Fruit fly (Drosophila melanogaster) whole organism, embryonic: ENCODE results near the gene CG17230.

Experiments used
- ATbp ChIP-seq: fragments of 200-800 bp; sonication (Bioruptor generic); optimal IDR thresholded peaks from 2 replicates; lab custom pipeline; 2017; ENCODE audit warnings: missing biosample characterization, mild to moderate bottlenecking, missing genetic modification characterization, missing genetic modification reagents
- Atf6 ChIP-seq: fragments of 200-800 bp; sonication (Bioruptor generic); IDR thresholded peaks from 2 replicates; pipeline ENCODE4 v1.3.6; 2022; ENCODE audit warnings: missing biosample characterization, missing genetic modification characterization
- B-H2 ChIP-seq: fragments of 200-800 bp; sonication (Bioruptor generic); optimal IDR thresholded peaks from 2 replicates; lab custom pipeline; 2018; ENCODE audit warnings: missing biosample characterization, mild to moderate bottlenecking, missing genetic modification characterization
- CG10267 ChIP-seq: fragments of 200-800 bp; sonication (Bioruptor generic); optimal IDR thresholded peaks from 2 replicates; lab custom pipeline; 2018; ENCODE audit warnings: missing biosample characterization, mild to moderate bottlenecking, missing genetic modification characterization, moderate library complexity
- CG12659 ChIP-seq: fragments of 200-800 bp; sonication (Bioruptor generic); optimal IDR thresholded peaks from 3 replicates; lab custom pipeline; 2017; ENCODE audit warnings: mild to moderate bottlenecking, missing biosample characterization, missing genetic modification reagents, missing genetic modification characterization
- CG13123 ChIP-seq: fragments of 200-800 bp; sonication (Bioruptor generic); optimal IDR thresholded peaks from 2 replicates; lab custom pipeline; 2016; ENCODE audit warnings: missing biosample characterization, missing genetic modification characterization
- CG15514 ChIP-seq: fragments of 200-800 bp; sonication (Bioruptor generic); optimal IDR thresholded peaks from 3 replicates; lab custom pipeline; 2017; ENCODE audit warnings: missing biosample characterization, missing genetic modification characterization, mild to moderate bottlenecking, moderate library complexity, missing genetic modification reagents
- CG17186 ChIP-seq: fragments of 200-800 bp; sonication (Bioruptor generic); optimal IDR thresholded peaks from 3 replicates; lab custom pipeline; 2017; ENCODE audit warnings: missing biosample characterization, missing genetic modification reagents, missing genetic modification characterization
- CG17385 ChIP-seq: fragments of 200-800 bp; sonication (Bioruptor generic); optimal IDR thresholded peaks from 3 replicates; lab custom pipeline; 2018; ENCODE audit warnings: missing biosample characterization, mild to moderate bottlenecking, missing genetic modification characterization
- CG17912 ChIP-seq: fragments of 200-800 bp; sonication (Bioruptor generic); optimal IDR thresholded peaks from 2 replicates; lab custom pipeline; 2018; ENCODE audit warnings: missing biosample characterization, mild to moderate bottlenecking, missing genetic modification characterization
- CG2116 ChIP-seq: fragments of 200-800 bp; sonication (Bioruptor generic); optimal IDR thresholded peaks from 3 replicates; lab custom pipeline; 2018; ENCODE audit warnings: missing biosample characterization, mild to moderate bottlenecking, missing genetic modification characterization
- CG2120 ChIP-seq: fragments of 200-800 bp; sonication (Bioruptor generic); optimal IDR thresholded peaks from 3 replicates; lab custom pipeline; 2016; ENCODE audit warnings: missing biosample characterization, missing genetic modification characterization
- CG5245 ChIP-seq: fragments of 200-800 bp; sonication (Bioruptor generic); optimal IDR thresholded peaks from 3 replicates; lab custom pipeline; 2016; ENCODE audit warnings: missing biosample characterization, missing genetic modification characterization
- CG6854 ChIP-seq: fragments of 200-800 bp; sonication (Bioruptor generic); optimal IDR thresholded peaks from 3 replicates; lab custom pipeline; 2017; ENCODE audit warnings: missing biosample characterization, mild to moderate bottlenecking, missing genetic modification characterization
- Dp ChIP-seq: fragments of 200-800 bp; sonication (Bioruptor generic); optimal IDR thresholded peaks from 2 replicates; lab custom pipeline; 2018; ENCODE audit warnings: missing biosample characterization, mild to moderate bottlenecking, missing genetic modification characterization, moderate library complexity
- E2f2 ChIP-seq: fragments of 200-800 bp; sonication (Bioruptor generic); IDR thresholded peaks from 2 replicates; pipeline ENCODE4 v1.3.6; 2022; ENCODE audit warnings: missing biosample characterization, missing genetic modification characterization
- Fer1 ChIP-seq: fragments of 200-800 bp; sonication (Bioruptor generic); optimal IDR thresholded peaks from 2 replicates; lab custom pipeline; 2017; ENCODE audit warnings: missing biosample characterization, mild to moderate bottlenecking, missing genetic modification characterization
- HLH4C ChIP-seq: fragments of 200-800 bp; sonication (Bioruptor generic); IDR thresholded peaks from 3 replicates; pipeline ENCODE4 v1.3.6; 2022; ENCODE audit warnings: missing biosample characterization, missing genetic modification characterization; ENCODE audit not compliant: partially characterized antibody
- Hand ChIP-seq: fragments of 200-800 bp; sonication (Bioruptor generic); optimal IDR thresholded peaks from 2 replicates; lab custom pipeline; 2017; ENCODE audit warnings: mild to moderate bottlenecking, missing biosample characterization, missing genetic modification reagents, missing genetic modification characterization
- HmgZ ChIP-seq: fragments of 200-800 bp; sonication (Bioruptor generic); optimal IDR thresholded peaks from 2 replicates; lab custom pipeline; 2018; ENCODE audit warnings: missing biosample characterization, mild to moderate bottlenecking, missing genetic modification characterization
- MBD-R2 ChIP-seq: fragments of 200-800 bp; sonication (Bioruptor generic); IDR thresholded peaks from 2 replicates; pipeline ENCODE4 v1.3.6; 2022; ENCODE audit warnings: missing biosample characterization, missing genetic modification characterization
- MESR4 ChIP-seq: fragments of 200-800 bp; sonication (Bioruptor generic); optimal IDR thresholded peaks from 2 replicates; lab custom pipeline; 2018; ENCODE audit warnings: missing biosample characterization, mild to moderate bottlenecking, missing genetic modification characterization, moderate library complexity
- Med ChIP-seq: fragments of 200-800 bp; sonication (Bioruptor generic); peaks from one replicate; lab custom pipeline; 2016; ENCODE audit warnings: missing biosample characterization, missing genetic modification characterization, mild to moderate bottlenecking, inconsistent platforms, moderate library complexity
- TFAM ChIP-seq: fragments of 200-800 bp; sonication (Bioruptor generic); optimal IDR thresholded peaks from 2 replicates; lab custom pipeline; 2017; ENCODE audit warnings: missing biosample characterization, missing genetic modification characterization, inconsistent platforms
- Taf1 ChIP-seq: fragments of 200-800 bp; sonication (Bioruptor generic); IDR thresholded peaks from 2 replicates; pipeline ENCODE4 v1.3.6; 2022; ENCODE audit warnings: missing biosample characterization, missing genetic modification characterization
- YL-1 ChIP-seq: fragments of 200-800 bp; sonication (Bioruptor generic); optimal IDR thresholded peaks from 3 replicates; lab custom pipeline; 2017; ENCODE audit warnings: missing biosample characterization, mild to moderate bottlenecking, missing genetic modification characterization
- amos ChIP-seq: fragments of 200-800 bp; sonication (Bioruptor generic); IDR thresholded peaks from 2 replicates; pipeline ENCODE4 v1.3.6; 2022; ENCODE audit warnings: missing biosample characterization, missing genetic modification characterization; ENCODE audit not compliant: partially characterized antibody
- chinmo ChIP-seq: fragments of 200-800 bp; sonication (Bioruptor generic); IDR thresholded peaks from 4 replicates; pipeline ENCODE4 v1.3.6; 2022; ENCODE audit warnings: missing biosample characterization, missing genetic modification characterization; ENCODE audit not compliant: partially characterized antibody
- chm ChIP-seq: fragments of 200-800 bp; sonication (Bioruptor generic); IDR thresholded peaks from 2 replicates; pipeline ENCODE4 v1.3.6; 2022; ENCODE audit warnings: missing biosample characterization, missing genetic modification characterization
- hbn ChIP-seq: fragments of 200-800 bp; sonication (Bioruptor generic); IDR thresholded peaks from 2 replicates; pipeline ENCODE4 v1.3.6; 2022; ENCODE audit warnings: missing biosample characterization, missing genetic modification characterization; ENCODE audit not compliant: partially characterized antibody
- jing ChIP-seq: fragments of 200-800 bp; sonication (Bioruptor generic); optimal IDR thresholded peaks from 2 replicates; lab custom pipeline; 2018; ENCODE audit warnings: missing biosample characterization, mild to moderate bottlenecking, missing genetic modification characterization
- lilli ChIP-seq: fragments of 200-800 bp; sonication (Bioruptor generic); optimal IDR thresholded peaks from 3 replicates; lab custom pipeline; 2016; ENCODE audit warnings: missing biosample characterization, missing genetic modification characterization
- pfk ChIP-seq: fragments of 200-800 bp; sonication (Bioruptor generic); optimal IDR thresholded peaks from 2 replicates; lab custom pipeline; 2018; ENCODE audit warnings: missing biosample characterization, mild to moderate bottlenecking, missing genetic modification characterization, moderate library complexity
- psq ChIP-seq: fragments of 200-800 bp; sonication (Bioruptor generic); optimal IDR thresholded peaks from 2 replicates; lab custom pipeline; 2017; ENCODE audit warnings: missing biosample characterization, missing genetic modification characterization
- pzg ChIP-seq: fragments of 200-800 bp; sonication (Bioruptor generic); optimal IDR thresholded peaks from 3 replicates; lab custom pipeline; 2018; ENCODE audit warnings: missing biosample characterization, mild to moderate bottlenecking, missing genetic modification characterization, moderate library complexity
- sens-2 ChIP-seq: fragments of 200-800 bp; sonication (Bioruptor generic); IDR thresholded peaks from 2 replicates; pipeline ENCODE4 v1.3.6; 2022; ENCODE audit warnings: missing biosample characterization, missing genetic modification characterization
- sob ChIP-seq: fragments of 200-800 bp; sonication (Bioruptor generic); IDR thresholded peaks from 2 replicates; pipeline ENCODE4 v1.3.6; 2022; ENCODE audit warnings: missing biosample characterization, missing genetic modification characterization
- tna ChIP-seq: fragments of 200-800 bp; sonication (Bioruptor generic); IDR thresholded peaks from 2 replicates; pipeline ENCODE4 v1.3.6; 2022; ENCODE audit warnings: missing biosample characterization, missing genetic modification characterization; ENCODE audit not compliant: partially characterized antibody
- wdn ChIP-seq: fragments of 200-800 bp; sonication (Bioruptor generic); IDR thresholded peaks from 2 replicates; pipeline ENCODE4 v1.3.6; 2022; ENCODE audit warnings: missing biosample characterization, missing genetic modification characterization
- zfh2 ChIP-seq: fragments of 200-800 bp; sonication (Bioruptor generic); optimal IDR thresholded peaks from 2 replicates; lab custom pipeline; 2016; ENCODE audit warnings: missing biosample characterization, missing genetic modification characterization

The CG17230 gene

dm6 chr3R:11421643-11422122 lies 15.9 kb upstream of the CG17230 start, which contains the start of the genes ninaG and Sptz (continued):
- TF ChIP-seq amos (GFP tag; lab: Robert Waterston, UW) (peak; percentile 40), tna (GFP tag; lab: Robert Waterston, UW) (no peak), wdn (GFP tag; lab: Robert Waterston, UW) (peak; percentile 83), chm (peak; percentile 80), zfh2 (GFP tag; lab: Kevin White, UChicago) (peak; percentile 97), CG5245 (GFP tag; lab: Kevin White, UChicago) (peak; percentile 89), jing (GFP tag; lab: Kevin White, UChicago) (peak; percentile 82), TFAM (peak; percentile 61), Hand (GFP tag; lab: Kevin White, UChicago) (peak; percentile 59), CG6854 (GFP tag; lab: Kevin White, UChicago) (peak; percentile 11), CG17186 (GFP tag; lab: Kevin White, UChicago) (peak; percentile 91), CG2116 (GFP tag; lab: Kevin White, UChicago) (peak; percentile 95), Atf6 (GFP tag; lab: Robert Waterston, UW) (peak; percentile 92), pfk (no peak), sens-2 (GFP tag; lab: Robert Waterston, UW) (peak; percentile 85), CG17912 (GFP tag; lab: Kevin White, UChicago) (peak; percentile 4)

dm6 chr3R:11429814-11430213 lies 7.8 kb upstream of the CG17230 start, which contains the start of gene Dtd:
TSS of gene Dtd (plus strand) at chr3R:11430061.
- TF ChIP-seq CG12659 (GFP tag; lab: Kevin White, UChicago) (peak; percentile 24), Dp (GFP tag; lab: Kevin White, UChicago) (peak; percentile 85), chinmo (GFP tag; lab: Robert Waterston, UW) (0 out of 4 replicates have a peak, but pooled peaks have one; percentile 22), CG17385 (GFP tag; lab: Kevin White, UChicago) (no peak), CG13123 (GFP tag; lab: Kevin White, UChicago) (no peak), MBD-R2 (peak; percentile 41; the same call in 1 of the 2 replicates), CG15514 (peak; percentile 1), HLH4C (GFP tag; lab: Robert Waterston, UW) (0 out of 3 replicates have a peak, but pooled peaks have one; percentile 24), hbn (no peak), E2f2 (peak; percentile 86), sob (0 out of 2 replicates have a peak, but pooled peaks have one; percentile 8), CG2120 (GFP tag; lab: Kevin White, UChicago) (peak; percentile 30), psq (GFP tag; lab: Kevin White, UChicago) (no peak), MESR4 (GFP tag; lab: Kevin White, UChicago) (peak; percentile 27), Med (GFP tag; lab: Kevin White, UChicago) (peak; percentile 71), Fer1 (GFP tag; lab: Kevin White, UChicago) (peak; percentile 21), lilli (peak; percentile 16), Taf1 (GFP tag; lab: Robert Waterston, UW) (peak; percentile 16; the same call in 1 of the 2 replicates), YL-1 (GFP tag; lab: Kevin White, UChicago) (peak; percentile 7), ATbp (GFP tag; lab: Kevin White, UChicago) (no peak), pzg (peak; percentile 25), B-H2 (peak; percentile 28), CG10267 (tag; lab: Kevin White, UChicago) (peak; percentile 73), HmgZ (peak; percentile 24)
